Fruit fly (Drosophila melanogaster) whole organism, embryonic: Measurements from ENCODE around the gene CG10597.

ENCODE experiments used
- CG10147 ChIP-seq: fragments of 200-800 bp; sonication (Bioruptor generic); optimal IDR thresholded peaks from 2 replicates; lab custom pipeline; 2019; ENCODE audit warnings: missing biosample characterization, mild to moderate bottlenecking, missing genetic modification characterization, moderate library complexity
- CG10274 ChIP-seq: fragments of 200-800 bp; sonication (Bioruptor generic); optimal IDR thresholded peaks from 3 replicates; lab custom pipeline; 2017; ENCODE audit warnings: missing biosample characterization, mild to moderate bottlenecking, missing genetic modification characterization
- CG10543 ChIP-seq: fragments of 200-800 bp; sonication (Bioruptor generic); optimal IDR thresholded peaks from 3 replicates; lab custom pipeline; 2017; ENCODE audit warnings: missing biosample characterization, mild to moderate bottlenecking, missing genetic modification characterization, moderate library complexity
- CG12769 ChIP-seq: fragments of 200-800 bp; sonication (Bioruptor generic); optimal IDR thresholded peaks from 2 replicates; lab custom pipeline; 2019; ENCODE audit warnings: missing biosample characterization, mild to moderate bottlenecking, missing genetic modification characterization, moderate library complexity
- CG13894 ChIP-seq: fragments of 200-800 bp; sonication (Bioruptor generic); optimal IDR thresholded peaks from 3 replicates; lab custom pipeline; 2018; ENCODE audit warnings: missing biosample characterization, mild to moderate bottlenecking, missing genetic modification characterization, moderate library complexity
- CG1603 ChIP-seq: fragments of 200-800 bp; sonication (Bioruptor generic); optimal IDR thresholded peaks from 2 replicates; lab custom pipeline; 2019; ENCODE audit warnings: missing biosample characterization, mild to moderate bottlenecking, missing genetic modification characterization, moderate library complexity
- CG4854 ChIP-seq: fragments of 200-800 bp; sonication (Bioruptor generic); optimal IDR thresholded peaks from 2 replicates; lab custom pipeline; 2016; ENCODE audit warnings: missing biosample characterization, missing genetic modification characterization, inconsistent platforms
- CG6654 ChIP-seq: fragments of 200-800 bp; sonication (Bioruptor generic); optimal IDR thresholded peaks from 2 replicates; lab custom pipeline; 2017; ENCODE audit warnings: missing biosample characterization, mild to moderate bottlenecking, missing genetic modification characterization
- CG7271 ChIP-seq: fragments of 200-800 bp; sonication (Bioruptor generic); optimal IDR thresholded peaks from 2 replicates; lab custom pipeline; 2018; ENCODE audit warnings: missing biosample characterization, mild to moderate bottlenecking, missing genetic modification characterization, moderate library complexity
- CG9797 ChIP-seq: fragments of 200-800 bp; sonication (Bioruptor generic); optimal IDR thresholded peaks from 3 replicates; lab custom pipeline; 2018; ENCODE audit warnings: missing biosample characterization, mild to moderate bottlenecking, missing genetic modification characterization
- CHES-1-like ChIP-seq: fragments of 200-800 bp; sonication (Bioruptor generic); optimal IDR thresholded peaks from 2 replicates; lab custom pipeline; 2016; ENCODE audit warnings: missing biosample characterization, missing genetic modification characterization
- Ets65A ChIP-seq: fragments of 200-800 bp; sonication (Bioruptor generic); peaks from one replicate; lab custom pipeline; 2016; ENCODE audit warnings: missing biosample characterization, missing genetic modification characterization
- Hmx ChIP-seq: fragments of 200-800 bp; sonication (Bioruptor generic); optimal IDR thresholded peaks from 2 replicates; lab custom pipeline; 2016; ENCODE audit warnings: missing biosample characterization, missing genetic modification characterization
- NC2β ChIP-seq: fragments of 200-800 bp; sonication (Bioruptor generic); optimal IDR thresholded peaks from 2 replicates; lab custom pipeline; 2016; ENCODE audit warnings: missing biosample characterization, missing genetic modification characterization
- Pdp1 ChIP-seq, 2 experiments: fragments of 200-800 bp; sonication (Bioruptor generic); optimal IDR thresholded peaks; 3 replicates each; lab custom pipeline; 2016; ENCODE audit warnings: missing biosample characterization in 2 of 2, missing genetic modification characterization in 2 of 2, mild to moderate bottlenecking in 1 of 2, moderate library complexity in 1 of 2
- Taf1 ChIP-seq: fragments of 200-800 bp; sonication (Bioruptor generic); IDR thresholded peaks from 2 replicates; pipeline ENCODE4 v1.3.6; 2022; ENCODE audit warnings: missing biosample characterization, missing genetic modification characterization
- Vsx1 ChIP-seq: fragments of 200-800 bp; sonication (Bioruptor generic); optimal IDR thresholded peaks from 2 replicates; lab custom pipeline; 2017; ENCODE audit warnings: missing biosample characterization, mild to moderate bottlenecking, missing genetic modification characterization, missing genetic modification reagents
- cg ChIP-seq: fragments of 200-800 bp; sonication (Bioruptor generic); optimal IDR thresholded peaks from 3 replicates; lab custom pipeline; 2019; ENCODE audit warnings: missing biosample characterization, mild to moderate bottlenecking, missing genetic modification characterization, moderate library complexity
- ci ChIP-seq: fragments of 200-800 bp; sonication (Bioruptor generic); IDR thresholded peaks from 3 replicates; pipeline ENCODE4 v1.3.6; 2022; ENCODE audit warnings: missing biosample characterization, missing genetic modification characterization
- inv ChIP-seq: fragments of 200-800 bp; sonication (Bioruptor generic); IDR thresholded peaks from 2 replicates; pipeline ENCODE4 v1.3.6; 2022; ENCODE audit warnings: missing biosample characterization, missing genetic modification characterization; ENCODE audit not compliant: partially characterized antibody
- lola ChIP-seq, 3 experiments: fragments of >200 bp in 2 of 3; fragments of 200-800 bp in 1 of 3; sonication (Bioruptor generic) in 1 of 3; optimal IDR thresholded peaks; 2 replicates each; lab custom pipeline; 2017 to 2019; ENCODE audit warnings: missing biosample characterization in 3 of 3, missing genetic modification characterization in 3 of 3, mild to moderate bottlenecking in 1 of 3, moderate library complexity in 1 of 3
- maf-S ChIP-seq: fragments of 200-800 bp; sonication (Bioruptor generic); optimal IDR thresholded peaks from 2 replicates; lab custom pipeline; 2016; ENCODE audit warnings: missing biosample characterization, missing genetic modification characterization
- p53 ChIP-seq: fragments of 200-800 bp; sonication (Bioruptor generic); optimal IDR thresholded peaks from 2 replicates; lab custom pipeline; 2016; ENCODE audit warnings: missing biosample characterization, missing genetic modification characterization
- pfk ChIP-seq: fragments of 200-800 bp; sonication (Bioruptor generic); optimal IDR thresholded peaks from 2 replicates; lab custom pipeline; 2018; ENCODE audit warnings: missing biosample characterization, mild to moderate bottlenecking, missing genetic modification characterization, moderate library complexity
- sd ChIP-seq: fragments of 200-800 bp; sonication (Bioruptor generic); optimal IDR thresholded peaks from 3 replicates; lab custom pipeline; 2018; ENCODE audit warnings: missing biosample characterization, mild to moderate bottlenecking, missing genetic modification characterization, moderate library complexity
- sima ChIP-seq: fragments of 200-800 bp; sonication (Bioruptor generic); optimal IDR thresholded peaks from 2 replicates; lab custom pipeline; 2016; ENCODE audit warnings: missing biosample characterization, missing genetic modification characterization
- slp2 ChIP-seq: fragments of 200-800 bp; sonication (Bioruptor generic); optimal IDR thresholded peaks from 2 replicates; lab custom pipeline; 2016; ENCODE audit warnings: missing biosample characterization, missing genetic modification characterization
- so ChIP-seq: fragments of 200-800 bp; sonication (Bioruptor generic); IDR thresholded peaks from 3 replicates; pipeline ENCODE4 v1.3.6; 2022; ENCODE audit warnings: missing biosample characterization, missing genetic modification characterization
- ssp ChIP-seq: fragments of 200-800 bp; sonication (Bioruptor generic); IDR thresholded peaks from 2 replicates; pipeline ENCODE4 v1.3.6; 2022; ENCODE audit warnings: missing biosample characterization, missing genetic modification characterization
- z ChIP-seq: fragments of 200-800 bp; sonication (Bioruptor generic); IDR thresholded peaks from 3 replicates; pipeline ENCODE4 v1.3.6; 2022; ENCODE audit warnings: missing biosample characterization, missing genetic modification characterization

Gene CG10597

dm6 chrX:17212007-17212406 is 18.8 kb downstream of the CG10597 start, which contains the start of gene CG18258:
Gene CG18258 (plus strand): TSS chrX:17212307.
- TF ChIP-seq Hmx (GFP tag; lab: Kevin White, UChicago) (no peak), slp2 (GFP tag; lab: Kevin White, UChicago) (no peak), CG4854 (GFP tag; lab: Kevin White, UChicago) (no peak), NC2β (GFP tag; lab: Kevin White, UChicago) (no peak)
- TF ChIP-seq, all 482 proteins: peak for 0

- TF ChIP-seq CG1603 (tag; lab: Kevin White, UChicago) (no peak), maf-S (GFP tag; lab: Kevin White, UChicago) (no peak), sima (no peak), CHES-1-like (GFP tag; lab: Kevin White, UChicago) (no peak), inv (no peak), CG9797 (GFP tag; lab: Kevin White, UChicago) (no peak), lola (GFP tag; optimal IDR thresholded peaks at IDR 0.05; lab: Kevin White, UChicago) (no peak), cg (no peak), Taf1 (no peak), CG10274 (no peak), p53 (GFP tag; lab: Kevin White, UChicago) (no peak)
Measured at dm6 chrX:17209897-17210296, 20.9 kb downstream of the CG10597 start, which contains the start of gene CG12995. Gene CG12995 (minus strand): TSS chrX:17209997.

DNA sequence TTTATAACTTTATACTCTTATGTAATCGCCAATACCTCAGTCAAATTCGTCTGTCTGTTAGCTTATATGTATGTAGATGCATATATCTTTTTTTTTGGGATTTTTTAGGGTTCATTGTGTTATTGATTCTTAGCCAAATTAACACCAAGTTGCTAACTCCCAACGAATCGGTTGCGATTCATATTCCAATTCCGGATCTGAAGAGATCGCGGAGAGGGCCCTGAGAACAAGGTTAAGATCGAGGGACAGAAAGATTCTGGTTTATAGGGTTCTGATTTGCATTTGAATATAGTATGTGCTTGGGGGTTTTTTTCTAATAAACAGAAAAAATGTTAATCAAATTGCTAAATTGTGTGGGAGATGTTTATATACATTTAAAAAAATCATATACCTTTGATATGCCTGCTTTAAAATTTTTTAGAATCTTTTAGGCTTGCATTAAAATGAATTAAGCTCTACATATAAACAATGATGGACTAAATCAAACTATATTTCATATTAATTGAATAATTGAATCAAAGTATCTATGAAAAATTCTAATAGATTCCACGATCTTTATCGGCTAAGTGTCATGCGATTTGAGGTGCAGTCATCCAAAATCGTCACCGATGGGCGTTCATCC is 22.9 kb downstream of the CG10597 start, which contains the start of gene CG32563:
Gene CG32563, plus strand, starts transcription at position 572 of the 622 bp plus-strand sequence.
- TF ChIP-seq CG6654 = no peak
- peak in 1 of 2 experiments; percentile 64 for TF ChIP-seq Pdp1 (GFP tag; optimal IDR thresholded peaks at IDR 0.05; lab: Kevin White, UChicago)
- peak; percentile 99 for TF ChIP-seq CG13894 (tag; lab: Kevin White, UChicago)
- peak; percentile 2 for TF ChIP-seq Ets65A (GFP tag; lab: Kevin White, UChicago)

- TF ChIP-seq Hmx (GFP tag; lab: Kevin White, UChicago) (no peak), Vsx1 (no peak), z (GFP tag; lab: Robert Waterston, UW) (no peak), CG10543 (GFP tag; lab: Kevin White, UChicago) (peak; percentile 29), CG10147 (GFP tag; lab: Kevin White, UChicago) (no peak), CG13894 (tag; lab: Kevin White, UChicago) (peak; percentile 94), CG7271 (tag; lab: Kevin White, UChicago) (no peak), ssp (GFP tag; lab: Robert Waterston, UW) (no peak), ci (no peak)
Measured at dm6 chrX:17206046-17206445, 24.8 kb downstream of the CG10597 start, which contains the start of gene CG32564. Gene CG32564 (plus strand): TSS chrX:17206407.

dm6 chrX:17205028-17205427 is 25.8 kb downstream of the CG10597 start:
- TF ChIP-seq pfk (GFP tag; lab: Kevin White, UChicago) (no peak), sd (tag; lab: Kevin White, UChicago) (peak; percentile 54), CG12769 (peak; percentile 60), so (GFP tag; lab: Robert Waterston, UW) (no peak), CG13894 (tag; lab: Kevin White, UChicago) (peak; percentile 98)
